Worm (Caenorhabditis elegans) whole organism, L3 larva: ENCODE data around the gene F46B3.8.

Source experiments
- R02D3.7 ChIP-seq: fragments of 150-350 bp; optimal IDR thresholded peaks from 2 replicates; lab custom pipeline; 2014; ENCODE audit warnings: missing biosample characterization, missing genetic modification characterization
- ceh-82 ChIP-seq: fragments of 150-350 bp; optimal IDR thresholded peaks from 2 replicates; lab custom pipeline; 2014; ENCODE audit warnings: missing biosample characterization, missing genetic modification characterization
- fos-1 ChIP-seq: fragments of 150-350 bp; optimal IDR thresholded peaks from 2 replicates; lab custom pipeline; 2014; ENCODE audit warnings: missing biosample characterization, missing genetic modification characterization
- jun-1 ChIP-seq: fragments of 150-350 bp; optimal IDR thresholded peaks from 2 replicates; lab custom pipeline; 2014; ENCODE audit warnings: missing biosample characterization, missing genetic modification reagents, missing genetic modification characterization
- nhr-11 ChIP-seq: fragments of 150-350 bp; optimal IDR thresholded peaks from 2 replicates; lab custom pipeline; 2014; ENCODE audit warnings: missing biosample characterization, missing genetic modification characterization
- nhr-28 ChIP-seq: fragments of 150-350 bp; optimal IDR thresholded peaks from 2 replicates; lab custom pipeline; 2014; ENCODE audit warnings: missing biosample characterization, missing genetic modification characterization
- pha-4 ChIP-seq: fragments of 150-350 bp; optimal IDR thresholded peaks from 2 replicates; lab custom pipeline; 2014; ENCODE audit warnings: missing biosample characterization, missing genetic modification reagents, missing genetic modification characterization
- pqm-1 ChIP-seq: fragments of 150-350 bp; optimal IDR thresholded peaks from 2 replicates; lab custom pipeline; 2017; ENCODE audit warnings: missing biosample characterization, missing genetic modification characterization, inconsistent platforms
- tbx-2 ChIP-seq: sonication (generic microtip); optimal IDR thresholded peaks from 2 replicates; lab custom pipeline; 2016; ENCODE audit warnings: mild to moderate bottlenecking, missing genetic modification characterization, missing compliant biosample characterization
- unc-62 ChIP-seq: fragments of 150-350 bp; sonication (generic microtip); optimal IDR thresholded peaks from 4 replicates; lab custom pipeline; 2014; ENCODE audit warnings: missing biosample characterization, missing genetic modification reagents, missing genetic modification characterization

- no peak for TF ChIP-seq R02D3.7 (tag; lab: Kevin White, UChicago)
- TF ChIP-seq nhr-28 (tag; lab: Kevin White, UChicago): no peak
- no peak for TF ChIP-seq pha-4 (tag; lab: Kevin White, UChicago)
- TF ChIP-seq unc-62 (GFP tag; lab: Kevin White, UChicago): no peak
- no peak for TF ChIP-seq tbx-2 (tag; lab: Kevin White, UChicago)
- no peak for TF ChIP-seq ceh-82 (tag; lab: Kevin White, UChicago)
- no peak for TF ChIP-seq pqm-1 (tag; lab: Kevin White, UChicago)
- no peak for TF ChIP-seq jun-1
- no peak for TF ChIP-seq nhr-11 (tag; lab: Kevin White, UChicago)
- no peak for TF ChIP-seq fos-1 (tag; lab: Kevin White, UChicago)
These were observed 22.5 kb upstream of the F46B3.8 start for ce11 chrV:20645479-20645878.
